Worm (Caenorhabditis elegans): Measurements from ENCODE around the gene gpcp-1.

DNA sequence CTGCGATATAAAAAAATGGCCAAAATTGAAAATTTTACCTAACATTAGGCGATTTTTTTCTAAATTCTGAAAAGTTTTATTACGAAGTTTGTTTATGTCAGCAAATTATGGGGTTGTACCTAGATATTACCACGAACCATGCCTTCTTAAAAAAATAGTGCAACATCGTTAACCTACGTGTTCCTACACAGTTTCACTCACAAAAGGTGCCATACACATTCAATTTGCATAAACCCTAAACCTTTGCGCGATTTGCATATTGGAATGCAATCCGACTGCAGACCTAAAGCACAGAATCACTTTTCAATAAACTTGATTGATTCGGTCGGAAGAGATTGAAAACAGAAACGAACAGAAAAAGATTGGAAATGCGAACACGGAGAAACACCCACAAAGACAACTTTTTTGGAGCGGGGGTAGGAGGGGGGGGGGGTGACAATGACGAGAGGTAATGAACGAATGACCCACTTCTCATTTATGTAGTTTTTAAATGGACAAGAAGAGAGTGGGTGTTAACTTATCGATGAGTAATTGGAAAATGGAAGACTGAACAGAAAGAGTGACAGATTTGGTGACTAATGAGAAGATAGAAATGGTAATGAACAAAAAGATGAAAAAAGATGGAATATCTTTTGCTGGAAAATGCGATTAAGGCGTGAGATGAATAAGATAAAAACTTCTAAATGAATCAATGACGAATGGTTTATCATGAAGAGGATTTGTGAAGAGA is 45.8 kb upstream of the gpcp-1 start:
- TF ChIP-seq lin-13 (tag; optimal IDR thresholded peaks at IDR 0.05) = no peak
- TF ChIP-seq ham-2 (GFP tag; optimal IDR thresholded peaks at IDR 0.05) = no peak
- TF ChIP-seq nhr-12 (tag; optimal IDR thresholded peaks at IDR 0.05) = no peak
- TF ChIP-seq pha-4 (tag; optimal IDR thresholded peaks at IDR 0.05) = no peak
- no peak for TF ChIP-seq ceh-83 (GFP tag; optimal IDR thresholded peaks at IDR 0.05)
- no peak for TF ChIP-seq unc-62 (GFP tag; optimal IDR thresholded peaks at IDR 0.05)
- TF ChIP-seq ztf-11 (tag; optimal IDR thresholded peaks at IDR 0.05) = no peak

Measured in whole organism, mixed stage, embryonic.